Worm (Caenorhabditis elegans): Measurements from ENCODE around the gene F56B6.6.

DNA sequence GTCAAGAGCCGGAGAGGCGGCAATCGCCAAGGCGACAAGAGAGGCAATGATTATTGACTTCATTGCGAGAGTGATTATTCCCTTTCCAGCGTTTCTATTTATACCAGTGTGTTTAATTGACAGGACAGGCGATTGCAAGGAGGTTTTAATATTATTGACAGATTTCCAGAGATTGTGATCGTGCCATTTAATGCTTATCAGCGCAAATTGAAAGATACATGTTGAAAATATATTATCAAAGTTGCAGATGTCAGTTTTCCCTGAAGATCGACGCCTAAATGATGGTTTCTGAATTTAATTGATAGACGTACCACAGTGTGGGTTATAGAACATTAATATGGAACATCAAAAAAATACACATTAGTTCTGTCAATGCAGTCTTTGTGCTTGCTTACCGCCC lies 31.1 kb upstream of the F56B6.6 start, which contains the start of gene vit-4:
- TF ChIP-seq nfya-1 (tag; optimal IDR thresholded peaks at IDR 0.05) = no peak
- TF ChIP-seq nhr-11 (tag; optimal IDR thresholded peaks at IDR 0.05) = no peak
